Worm (Caenorhabditis elegans): ENCODE results near the gene pmpl-1.

DNA sequence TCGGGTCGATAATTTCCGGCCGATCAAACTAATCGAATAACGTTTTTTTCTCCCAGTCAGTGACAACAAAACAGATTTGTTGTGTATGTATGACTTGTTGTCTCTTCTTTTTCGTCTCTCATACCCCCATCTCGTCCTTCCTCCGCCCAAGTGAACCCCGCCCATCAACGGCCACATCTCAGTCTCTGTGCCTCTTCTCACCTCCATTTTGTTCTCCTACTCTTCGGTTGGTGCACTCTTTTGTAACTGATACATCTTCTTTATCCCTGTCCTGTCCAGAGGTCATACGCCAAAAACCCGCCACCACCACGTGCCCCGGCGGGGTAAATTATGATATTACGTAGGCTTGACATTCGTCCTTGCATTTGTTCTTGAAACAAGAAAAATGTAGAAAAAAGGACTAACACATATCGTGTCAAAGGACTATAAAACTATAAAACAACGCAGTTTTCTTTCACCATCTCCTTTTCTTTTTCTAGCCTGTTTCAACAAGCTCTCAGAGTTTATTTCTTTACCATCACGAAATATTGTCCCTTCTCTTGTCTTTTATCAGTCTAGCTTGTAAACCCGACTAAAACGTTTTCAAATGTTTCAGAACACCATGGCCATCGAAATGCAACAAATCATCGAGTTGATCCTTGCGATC is at the start of gene pmpl-1:
- TF ChIP-seq sea-2 (GFP tag; IDR thresholded peaks at IDR 0.05) (no peak), unc-130 (GFP tag; optimal IDR thresholded peaks at IDR 0.05) (no peak), Y79H2A.3 (GFP tag; conservative IDR thresholded peaks at IDR 0.05) (no peak)

Data from whole organism, young adult.